Fruit fly (Drosophila melanogaster) whole organism, prepupa: Measurements from ENCODE around the gene Trf2.

Experiments
- Blimp-1 ChIP-seq: fragments of 200-800 bp; sonication (Bioruptor generic); optimal IDR thresholded peaks from 3 replicates; lab custom pipeline; 2017; ENCODE audit warnings: missing biosample characterization, missing genetic modification characterization, mild to moderate bottlenecking, moderate library complexity, missing genetic modification reagents
- CG10669 ChIP-seq: fragments of 200-800 bp; sonication (Bioruptor generic); optimal IDR thresholded peaks from 3 replicates; lab custom pipeline; 2018; ENCODE audit warnings: missing biosample characterization, mild to moderate bottlenecking, missing genetic modification characterization, moderate library complexity
- CG11294 ChIP-seq: fragments of 200-800 bp; sonication (Bioruptor generic); IDR thresholded peaks from 2 replicates; pipeline ENCODE4 v1.3.6; 2022; ENCODE audit warnings: missing biosample characterization, missing genetic modification characterization
- CG15336 ChIP-seq: fragments of 200-800 bp; sonication (Bioruptor generic); IDR thresholded peaks from 2 replicates; pipeline ENCODE4 v1.3.6; 2022; ENCODE audit warnings: missing biosample characterization, missing genetic modification characterization
- CG16779 ChIP-seq: fragments of 200-800 bp; sonication (Bioruptor generic); optimal IDR thresholded peaks from 3 replicates; lab custom pipeline; 2017; ENCODE audit warnings: missing biosample characterization, mild to moderate bottlenecking, missing genetic modification characterization
- CG3032 ChIP-seq: fragments of 200-800 bp; optimal IDR thresholded peaks from 2 replicates; lab custom pipeline; 2019; ENCODE audit warnings: missing biosample characterization, mild to moderate bottlenecking, missing genetic modification characterization, moderate library complexity
- CG31627 ChIP-seq: fragments of 200-800 bp; sonication (Bioruptor generic); optimal IDR thresholded peaks from 3 replicates; lab custom pipeline; 2016; ENCODE audit warnings: missing biosample characterization, missing genetic modification characterization
- CG32006 ChIP-seq: fragments of 200-800 bp; sonication (Bioruptor generic); optimal IDR thresholded peaks from 3 replicates; lab custom pipeline; 2017; ENCODE audit warnings: missing biosample characterization, mild to moderate bottlenecking, missing genetic modification characterization
- CG34406 ChIP-seq: fragments of 200-800 bp; sonication (Bioruptor generic); optimal IDR thresholded peaks from 3 replicates; lab custom pipeline; 2016; ENCODE audit warnings: missing biosample characterization, missing genetic modification characterization
- CG3919 ChIP-seq: fragments of 200-800 bp; sonication (Bioruptor generic); optimal IDR thresholded peaks from 3 replicates; lab custom pipeline; 2016; ENCODE audit warnings: missing biosample characterization, missing genetic modification characterization
- CG4318 ChIP-seq: fragments of 200-800 bp; sonication (Bioruptor generic); optimal IDR thresholded peaks from 3 replicates; lab custom pipeline; 2017; ENCODE audit warnings: missing biosample characterization, mild to moderate bottlenecking, missing genetic modification characterization
- CG6163 ChIP-seq: fragments of 200-800 bp; sonication (Bioruptor generic); IDR thresholded peaks from 3 replicates; pipeline ENCODE4 v1.3.6; 2022; ENCODE audit warnings: missing biosample characterization, missing genetic modification characterization
- CG6276 ChIP-seq: fragments of 200-800 bp; sonication (Bioruptor generic); optimal IDR thresholded peaks from 2 replicates; lab custom pipeline; 2017; ENCODE audit warnings: missing biosample characterization, mild to moderate bottlenecking, missing genetic modification characterization
- CG6808 ChIP-seq: fragments of 200-800 bp; sonication (Bioruptor generic); optimal IDR thresholded peaks from 3 replicates; lab custom pipeline; 2017; ENCODE audit warnings: missing biosample characterization, missing genetic modification characterization, mild to moderate bottlenecking, moderate library complexity, missing genetic modification reagents
- CG6854 ChIP-seq: fragments of 200-800 bp; sonication (Bioruptor generic); optimal IDR thresholded peaks from 2 replicates; lab custom pipeline; 2017; ENCODE audit warnings: missing biosample characterization, mild to moderate bottlenecking, missing genetic modification characterization
- CG7368 ChIP-seq: fragments of 200-800 bp; sonication (Bioruptor generic); optimal IDR thresholded peaks from 3 replicates; lab custom pipeline; 2016; ENCODE audit warnings: missing biosample characterization, missing genetic modification characterization
- CG8119 ChIP-seq: fragments of 200-800 bp; sonication (Bioruptor generic); IDR thresholded peaks from 3 replicates; pipeline ENCODE4 v1.3.6; 2022; ENCODE audit warnings: missing biosample characterization, missing genetic modification characterization
- CG8632 ChIP-seq: fragments of 200-800 bp; sonication (Bioruptor generic); optimal IDR thresholded peaks from 3 replicates; lab custom pipeline; 2016; ENCODE audit warnings: missing biosample characterization, missing genetic modification characterization
- CG9139 ChIP-seq: fragments of 200-800 bp; sonication (Bioruptor generic); optimal IDR thresholded peaks from 3 replicates; lab custom pipeline; 2017; ENCODE audit warnings: missing biosample characterization, mild to moderate bottlenecking, missing genetic modification characterization
- Eip75B ChIP-seq: fragments of 200-800 bp; sonication (Bioruptor generic); optimal IDR thresholded peaks from 3 replicates; lab custom pipeline; 2016; ENCODE audit warnings: missing biosample characterization, missing genetic modification characterization
- Eip78C ChIP-seq: fragments of 200-800 bp; sonication (Bioruptor generic); peaks from one replicate; lab custom pipeline; 2016; ENCODE audit warnings: missing biosample characterization, missing genetic modification characterization
- Eip93F ChIP-seq: fragments of 200-800 bp; sonication (Bioruptor generic); optimal IDR thresholded peaks from 2 replicates; lab custom pipeline; 2016; ENCODE audit warnings: missing biosample characterization, mild to moderate bottlenecking, missing genetic modification characterization
- Ets21C ChIP-seq: fragments of 200-800 bp; sonication (Bioruptor generic); optimal IDR thresholded peaks from 3 replicates; lab custom pipeline; 2016; ENCODE audit warnings: missing biosample characterization, missing genetic modification characterization
- Ets96B ChIP-seq: fragments of 200-800 bp; optimal IDR thresholded peaks from 2 replicates; lab custom pipeline; 2019; ENCODE audit warnings: missing biosample characterization, mild to moderate bottlenecking, missing genetic modification characterization, moderate library complexity
- Hr38 ChIP-seq: sonication (Bioruptor generic); optimal IDR thresholded peaks from 2 replicates; lab custom pipeline; 2016; ENCODE audit warnings: missing biosample characterization, missing genetic modification characterization
- Hr39 ChIP-seq: fragments of 200-800 bp; sonication (Bioruptor generic); optimal IDR thresholded peaks from 2 replicates; lab custom pipeline; 2016; ENCODE audit warnings: missing biosample characterization, missing genetic modification characterization
- OdsH ChIP-seq: fragments of 200-800 bp; sonication (Bioruptor generic); optimal IDR thresholded peaks from 3 replicates; lab custom pipeline; 2016; ENCODE audit warnings: missing biosample characterization, missing genetic modification characterization
- Smox ChIP-seq: fragments of 200-800 bp; sonication (Bioruptor generic); optimal IDR thresholded peaks from 3 replicates; lab custom pipeline; 2016; ENCODE audit warnings: missing biosample characterization, missing genetic modification characterization
- Sox102F ChIP-seq: fragments of 200-800 bp; sonication (Bioruptor generic); optimal IDR thresholded peaks from 2 replicates; lab custom pipeline; 2016; ENCODE audit warnings: missing biosample characterization, mild to moderate bottlenecking, missing genetic modification characterization
- Sox14 ChIP-seq: fragments of 200-800 bp; sonication (Bioruptor generic); optimal IDR thresholded peaks from 3 replicates; lab custom pipeline; 2016; ENCODE audit warnings: missing biosample characterization, missing genetic modification characterization
- achi ChIP-seq: fragments of 200-800 bp; sonication (Bioruptor generic); optimal IDR thresholded peaks from 3 replicates; lab custom pipeline; 2016; ENCODE audit warnings: missing biosample characterization, missing genetic modification characterization
- acj6 ChIP-seq: fragments of 200-800 bp; sonication (Bioruptor generic); optimal IDR thresholded peaks from 3 replicates; lab custom pipeline; 2016; ENCODE audit warnings: missing biosample characterization, missing genetic modification characterization
- cyc ChIP-seq: fragments of 200-800 bp; sonication (Bioruptor generic); optimal IDR thresholded peaks from 3 replicates; lab custom pipeline; 2016; ENCODE audit warnings: missing biosample characterization, missing genetic modification characterization
- dac ChIP-seq: fragments of 200-800 bp; sonication (Bioruptor generic); optimal IDR thresholded peaks from 2 replicates; lab custom pipeline; 2017; ENCODE audit warnings: missing biosample characterization, mild to moderate bottlenecking, missing genetic modification characterization
- dsx ChIP-seq: fragments of 200-800 bp; optimal IDR thresholded peaks from 3 replicates; lab custom pipeline; 2019; ENCODE audit warnings: missing biosample characterization, mild to moderate bottlenecking, missing genetic modification characterization, moderate library complexity; ENCODE audit not compliant: poor library complexity, severe bottlenecking
- eg ChIP-seq: fragments of 200-800 bp; sonication (Bioruptor generic); IDR thresholded peaks from 3 replicates; pipeline ENCODE4 v1.3.6; 2022; ENCODE audit warnings: missing biosample characterization, missing genetic modification characterization
- esn ChIP-seq: fragments of 200-800 bp; sonication (Bioruptor generic); optimal IDR thresholded peaks from 2 replicates; lab custom pipeline; 2016; ENCODE audit warnings: missing biosample characterization, mild to moderate bottlenecking, missing genetic modification characterization, moderate library complexity
- fd85E ChIP-seq: fragments of 200-800 bp; sonication (Bioruptor generic); optimal IDR thresholded peaks from 3 replicates; lab custom pipeline; 2016; ENCODE audit warnings: missing biosample characterization, missing genetic modification characterization
- fkh ChIP-seq: fragments of 200-800 bp; sonication (Bioruptor generic); optimal IDR thresholded peaks from 3 replicates; lab custom pipeline; 2017; ENCODE audit warnings: missing biosample characterization, mild to moderate bottlenecking, missing genetic modification characterization, moderate library complexity
- net ChIP-seq: fragments of 200-800 bp; sonication (Bioruptor generic); optimal IDR thresholded peaks from 3 replicates; lab custom pipeline; 2016; ENCODE audit warnings: missing biosample characterization, missing genetic modification characterization
- spab ChIP-seq: fragments of 200-800 bp; sonication (Bioruptor generic); optimal IDR thresholded peaks from 2 replicates; lab custom pipeline; 2017; ENCODE audit warnings: missing biosample characterization, mild to moderate bottlenecking, missing genetic modification characterization, missing genetic modification reagents
- ss ChIP-seq, 2 experiments: fragments of 200-800 bp; sonication (Bioruptor generic); optimal IDR thresholded peaks; 2 replicates in 1 of 2; 3 replicates in 1 of 2; lab custom pipeline; 2017 to 2018; ENCODE audit warnings: mild to moderate bottlenecking in 2 of 2, missing biosample characterization in 2 of 2, missing genetic modification characterization in 2 of 2, moderate library complexity in 1 of 2
- svp ChIP-seq: fragments of 200-800 bp; sonication (Bioruptor generic); peaks from one replicate; lab custom pipeline; 2016; ENCODE audit warnings: missing biosample characterization, missing genetic modification characterization
- topi ChIP-seq: fragments of 200-800 bp; sonication (Bioruptor generic); optimal IDR thresholded peaks from 3 replicates; lab custom pipeline; 2016; ENCODE audit warnings: missing biosample characterization, missing genetic modification characterization
- vri ChIP-seq: fragments of 200-800 bp; sonication (Bioruptor generic); optimal IDR thresholded peaks from 3 replicates; lab custom pipeline; 2016; ENCODE audit warnings: missing biosample characterization, mild to moderate bottlenecking, missing genetic modification characterization

The Trf2 gene

DNA sequence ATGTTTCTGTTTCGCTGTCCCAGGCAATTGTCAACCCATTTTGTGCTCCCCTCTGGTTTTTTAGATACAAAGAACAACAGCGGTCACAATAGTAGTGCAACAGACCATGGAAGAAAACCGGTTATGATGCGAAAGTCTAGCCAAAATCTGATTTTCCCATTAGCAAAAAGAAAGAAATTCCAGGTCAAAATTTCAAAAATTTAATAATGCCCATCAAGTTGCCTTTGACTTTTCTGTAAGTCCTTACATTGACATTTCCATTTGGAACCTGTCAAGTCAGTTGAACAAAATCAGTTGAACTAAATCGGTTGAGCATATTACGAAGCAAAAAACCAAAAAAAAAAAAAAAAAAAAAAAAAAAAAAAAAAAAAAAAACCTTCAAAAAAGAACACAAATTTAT lies 7.9 kb downstream of the Trf2 start:
- TF ChIP-seq OdsH (GFP tag; lab: Kevin White, UChicago) (peak; percentile 3), Blimp-1 (no peak), CG8632 (peak; percentile 4), svp (GFP tag; lab: Kevin White, UChicago) (peak; percentile 15), CG32006 (GFP tag; lab: Kevin White, UChicago) (peak; percentile 17), CG15336 (peak; percentile 37; the same call in 1 of the 2 replicates), CG10669 (GFP tag; lab: Kevin White, UChicago) (no peak), Smox (GFP tag; lab: Kevin White, UChicago) (no peak), CG3919 (GFP tag; lab: Kevin White, UChicago) (peak; percentile 22), topi (GFP tag; lab: Kevin White, UChicago) (peak; percentile 10), acj6 (peak; percentile 3), Eip78C (GFP tag; lab: Kevin White, UChicago) (peak; percentile 72), vri (GFP tag; lab: Kevin White, UChicago) (no peak)

DNA sequence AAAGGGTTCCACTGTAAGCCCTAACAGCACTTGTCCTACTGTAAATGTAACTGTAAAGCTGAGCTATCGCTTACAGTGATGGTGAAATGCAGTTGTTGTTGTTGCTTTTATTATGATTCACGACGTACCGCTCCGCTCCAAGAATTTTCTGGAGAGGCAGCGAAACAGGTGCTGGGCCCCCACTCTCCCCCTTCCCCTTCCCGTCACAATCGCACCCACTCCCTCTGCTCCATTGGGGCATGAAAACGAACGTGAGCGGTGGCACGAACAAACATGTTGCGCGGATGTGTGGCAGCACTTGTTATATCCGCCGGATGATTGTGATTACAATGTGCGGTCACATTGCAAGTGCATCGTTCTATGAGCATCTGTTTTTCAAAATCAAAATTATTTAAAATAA lies 10.5 kb downstream of the Trf2 start:
- TF ChIP-seq ss (GFP tag; optimal IDR thresholded peaks at IDR 0.05; lab: Kevin White, UChicago): peak; percentile 4 to 43
- TF ChIP-seq CG9139 (GFP tag; lab: Kevin White, UChicago): no peak
- TF ChIP-seq Blimp-1: peak; percentile 21

DNA sequence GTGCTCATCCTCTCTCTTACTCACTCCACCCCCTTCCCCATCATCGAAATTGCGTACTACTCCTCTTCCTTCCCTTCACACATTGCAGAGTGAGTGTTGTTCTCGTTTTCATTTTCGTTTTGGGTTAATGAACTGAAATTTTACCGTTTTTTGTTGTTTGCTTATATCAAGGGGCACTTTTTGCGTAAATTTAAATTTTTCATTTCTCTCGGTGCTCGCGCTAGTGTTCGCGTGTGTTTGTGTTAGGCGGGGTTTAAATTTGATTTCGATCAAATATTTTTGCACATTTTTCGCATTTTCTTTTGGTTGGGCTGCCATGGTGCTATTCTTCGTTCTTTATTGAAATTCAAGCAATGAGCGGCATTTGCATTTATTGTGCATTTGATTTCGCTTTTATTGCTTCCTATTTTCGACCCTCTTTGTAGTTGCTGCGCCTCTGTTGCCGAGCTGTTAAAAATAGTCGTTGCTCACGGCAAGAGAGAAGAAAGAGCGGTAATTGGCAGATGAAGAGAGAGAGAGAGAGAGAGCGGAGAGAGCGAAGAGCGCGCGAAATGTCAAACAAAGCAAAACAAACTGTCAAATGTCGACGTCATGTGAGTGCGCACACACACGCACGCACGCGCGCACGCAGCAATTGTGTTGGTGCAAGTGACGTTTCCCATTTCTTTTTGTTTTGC lies 11.8 kb downstream of the Trf2 start:
- TF ChIP-seq CG7368 (GFP tag; lab: Kevin White, UChicago) (peak; percentile 29), CG15336 (peak; percentile 83), ss (GFP tag; optimal IDR thresholded peaks at IDR 0.05; lab: Kevin White, UChicago) (peak; percentile 83 to 93), CG4318 (GFP tag; lab: Kevin White, UChicago) (no peak), vri (GFP tag; lab: Kevin White, UChicago) (peak; percentile 52), Smox (GFP tag; lab: Kevin White, UChicago) (no peak), dac (GFP tag; lab: Kevin White, UChicago) (no peak), Eip78C (GFP tag; lab: Kevin White, UChicago) (peak; percentile 82), CG31627 (GFP tag; lab: Kevin White, UChicago) (peak; percentile 48), eg (peak; percentile 84; the same call in 2 of the 3 replicates), fd85E (GFP tag; lab: Kevin White, UChicago) (peak; percentile 50), net (GFP tag; lab: Kevin White, UChicago) (peak; percentile 61), Hr39 (peak; percentile 25), dsx (GFP tag; lab: Kevin White, UChicago) (no peak), Ets21C (GFP tag; lab: Kevin White, UChicago) (peak; percentile 34), Ets96B (tag; lab: Kevin White, UChicago) (peak; percentile 60), CG34406 (peak; percentile 21), CG11294 (peak; percentile 8; the same call in 1 of the 2 replicates), CG3032 (tag; lab: Kevin White, UChicago) (peak; percentile 37), CG6276 (GFP tag; lab: Kevin White, UChicago) (peak; percentile 75), CG6854 (GFP tag; lab: Kevin White, UChicago) (peak; percentile 65), esn (GFP tag; lab: Kevin White, UChicago) (peak; percentile 63), CG16779 (tag; lab: Kevin White, UChicago) (peak; percentile 67), CG8632 (peak; percentile 31), CG8119 (GFP tag; lab: Robert Waterston, UW) (peak; percentile 82), Blimp-1 (peak; percentile 82), topi (GFP tag; lab: Kevin White, UChicago) (peak; percentile 37), spab (GFP tag; lab: Kevin White, UChicago) (no peak), cyc (GFP tag; lab: Kevin White, UChicago) (peak; percentile 41), fkh (GFP tag; lab: Kevin White, UChicago) (peak; percentile 59), CG6163 (GFP tag; lab: Robert Waterston, UW) (peak; percentile 90; the same call in 2 of the 3 replicates), Eip93F (peak; percentile 25), achi (GFP tag; lab: Kevin White, UChicago) (peak; percentile 91), CG9139 (GFP tag; lab: Kevin White, UChicago) (peak; percentile 76), Sox102F (GFP tag; lab: Kevin White, UChicago) (no peak), OdsH (GFP tag; lab: Kevin White, UChicago) (peak; percentile 16), CG6808 (peak; percentile 70), Hr38 (GFP tag; lab: Kevin White, UChicago) (no peak), Eip75B (GFP tag; lab: Kevin White, UChicago) (peak; percentile 47), CG10669 (GFP tag; lab: Kevin White, UChicago) (peak; percentile 97), Sox14 (GFP tag; lab: Kevin White, UChicago) (peak; percentile 67)
